Fruit fly (Drosophila melanogaster): ENCODE results near the gene GATAe.

DNA sequence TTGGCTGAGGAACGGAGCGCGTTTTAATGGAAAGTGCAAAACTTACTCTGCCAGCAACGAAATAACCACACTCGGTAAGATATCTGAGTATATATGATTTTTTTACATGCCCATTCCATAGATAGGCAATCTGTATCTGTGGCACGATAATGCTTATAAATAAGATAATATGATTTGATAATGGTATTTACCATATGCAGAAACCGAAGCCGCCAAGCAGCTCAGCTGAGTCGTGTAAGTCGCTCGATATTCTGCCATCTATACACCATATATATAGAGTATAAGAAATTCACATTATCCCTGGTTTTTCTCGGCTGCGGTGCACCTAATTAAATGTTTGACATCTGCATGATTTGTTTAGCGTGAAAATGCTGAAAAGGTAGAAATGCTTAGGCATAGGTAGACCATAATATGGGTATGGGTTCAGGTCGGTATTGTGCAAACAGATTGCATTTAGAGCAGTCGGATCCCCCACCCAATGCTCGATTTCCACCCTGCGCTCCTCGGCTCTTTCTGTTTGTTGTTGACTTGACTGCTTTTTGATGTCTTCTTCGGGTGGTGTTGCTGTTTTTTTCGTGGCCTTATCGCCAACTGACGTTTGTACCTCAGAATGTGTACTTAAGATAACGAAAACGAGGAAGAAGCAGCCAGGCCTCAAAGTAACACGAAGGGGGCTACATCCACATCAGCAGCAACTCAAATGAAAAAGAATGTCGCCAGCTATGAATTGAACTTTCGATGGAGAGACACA, 1.9 kb upstream of the GATAe start:
- TF ChIP-seq psq (GFP tag; optimal IDR thresholded peaks at IDR 0.05) (no peak), jim (GFP tag; optimal IDR thresholded peaks at IDR 0.05) (no peak), pan (optimal IDR thresholded peaks at IDR 0.05) (no peak), fru (GFP tag; optimal IDR thresholded peaks at IDR 0.05) (no peak), dsf (GFP tag; optimal IDR thresholded peaks at IDR 0.05; ENCODE audit: borderline replicate concordance) (no peak), Hr78 (GFP tag; optimal IDR thresholded peaks at IDR 0.05) (no peak), Hnf4 (GFP tag; optimal IDR thresholded peaks at IDR 0.05) (no peak), Vsx2 (GFP tag; optimal IDR thresholded peaks at IDR 0.05; ENCODE audit: partially characterized antibody) (no peak), CrebA (GFP tag; optimal IDR thresholded peaks at IDR 0.05; ENCODE audit: borderline replicate concordance) (no peak), usp (GFP tag; optimal IDR thresholded peaks at IDR 0.05) (no peak), lola (GFP tag; optimal IDR thresholded peaks at IDR 0.05) (no peak), Abd-B (GFP tag; optimal IDR thresholded peaks at IDR 0.05) (no peak)

Data from whole organism, wandering third instar larva.